Fruit fly (Drosophila melanogaster): Measurements from ENCODE around the gene CG10445.

CG10445 gene

DNA sequence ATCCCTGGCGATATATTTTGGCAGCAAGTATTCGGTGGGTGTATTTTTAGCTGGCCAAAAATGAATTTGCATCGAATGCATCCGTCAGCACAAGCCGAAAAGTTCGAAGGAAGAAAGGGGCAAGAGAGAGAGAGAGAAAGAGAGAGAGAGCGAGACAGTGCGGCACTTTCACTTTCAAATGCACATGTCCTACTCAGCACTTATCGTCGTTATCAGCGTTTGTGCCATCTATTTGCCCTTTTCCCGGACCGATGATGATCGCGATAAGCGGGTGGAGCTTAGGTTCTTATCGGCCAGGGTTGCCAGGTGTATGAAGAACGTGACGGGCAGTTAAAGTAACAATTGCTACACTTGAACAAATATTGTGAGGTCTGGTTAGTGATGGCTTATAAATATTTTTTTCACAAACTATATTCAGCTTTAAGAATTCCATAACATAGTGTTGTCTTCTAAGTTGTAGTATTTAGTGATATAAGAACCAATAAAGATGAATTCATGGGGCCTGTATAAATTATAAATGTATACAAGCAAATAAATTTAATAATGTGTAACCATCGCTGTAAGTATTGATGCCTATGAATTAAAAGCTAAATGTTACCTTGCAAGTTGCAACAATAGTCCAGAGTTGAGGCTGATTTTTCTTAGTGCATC lies 24.7 kb upstream of the CG10445 start:
- TF ChIP-seq CG15710 (tag; optimal IDR thresholded peaks at IDR 0.05) (peak; percentile 1), CG8301 (tag; optimal IDR thresholded peaks at IDR 0.05) (peak; percentile 5), CG14655 (GFP tag; optimal IDR thresholded peaks at IDR 0.05) (peak; percentile 39), rn (GFP tag; IDR thresholded peaks at IDR 0.05) (no peak), Ets98B (GFP tag; IDR thresholded peaks at IDR 0.05) (no peak), CG32121 (GFP tag; IDR thresholded peaks at IDR 0.05) (peak; percentile 26; the same call in 1 of the 2 replicates)

DNA sequence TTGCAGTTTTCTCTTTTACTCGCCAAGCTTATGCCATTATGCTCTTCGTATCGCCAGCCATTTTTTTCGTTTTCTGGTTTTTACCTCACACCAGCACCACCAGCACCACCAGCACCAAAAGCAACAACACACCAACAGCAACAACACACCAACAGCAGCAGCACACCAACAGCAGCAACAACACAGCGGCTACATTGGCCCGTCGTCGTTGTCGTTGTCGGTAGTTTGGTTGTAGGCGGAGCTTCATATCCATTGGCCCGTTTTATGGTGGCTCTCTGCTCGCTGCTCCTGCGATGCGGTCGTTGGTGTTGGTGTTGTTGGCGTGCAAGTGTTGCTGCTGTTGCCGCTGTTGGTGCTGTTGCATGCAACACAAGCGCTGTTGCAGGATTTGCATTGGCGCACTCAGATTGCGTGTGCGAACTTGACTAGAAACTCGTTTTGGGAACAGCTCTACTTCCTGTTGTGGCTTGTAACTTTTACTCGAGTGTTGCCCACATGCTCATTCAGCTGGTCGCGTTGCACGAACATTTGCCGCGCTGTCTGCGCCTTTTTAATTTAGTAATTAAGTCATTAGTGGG lies 16.8 kb upstream of the CG10445 start:
- no peak for TF ChIP-seq CG32121 (GFP tag; IDR thresholded peaks at IDR 0.05)
- TF ChIP-seq CG13204 (GFP tag; optimal IDR thresholded peaks at IDR 0.05): peak; percentile 30

DNA sequence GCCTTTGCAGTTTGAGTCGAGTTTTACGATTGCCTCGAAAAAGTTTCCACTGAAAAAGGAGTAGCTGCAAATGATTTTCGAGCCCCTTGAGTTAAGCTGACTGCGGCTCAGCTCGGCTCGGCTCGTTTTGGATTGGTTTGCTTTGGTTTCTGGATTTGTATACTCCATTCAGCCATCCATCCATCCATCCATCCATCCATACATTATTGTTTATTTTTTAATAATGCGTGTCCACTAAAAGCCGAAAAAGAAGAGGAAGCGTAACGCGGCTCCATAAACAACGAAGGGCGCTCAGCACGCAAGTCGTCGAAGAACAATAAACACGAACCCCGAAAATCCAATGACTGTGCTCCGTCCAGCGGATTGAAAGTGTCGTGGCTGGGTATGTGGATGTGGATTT lies 6.3 kb upstream of the CG10445 start:
- TF ChIP-seq Ets98B (GFP tag; IDR thresholded peaks at IDR 0.05) (no peak), gl (tag; optimal IDR thresholded peaks at IDR 0.05) (no peak), CG14655 (GFP tag; optimal IDR thresholded peaks at IDR 0.05) (no peak), CG8301 (tag; optimal IDR thresholded peaks at IDR 0.05) (no peak), CG8159 (tag; optimal IDR thresholded peaks at IDR 0.05) (no peak), CG9948 (tag; optimal IDR thresholded peaks at IDR 0.05) (no peak), CG34367 (tag; optimal IDR thresholded peaks at IDR 0.05) (no peak), CG13204 (GFP tag; optimal IDR thresholded peaks at IDR 0.05) (no peak), EcR (GFP tag; optimal IDR thresholded peaks at IDR 0.05) (no peak), CG4496 (GFP tag; IDR thresholded peaks at IDR 0.05) (no peak)

DNA sequence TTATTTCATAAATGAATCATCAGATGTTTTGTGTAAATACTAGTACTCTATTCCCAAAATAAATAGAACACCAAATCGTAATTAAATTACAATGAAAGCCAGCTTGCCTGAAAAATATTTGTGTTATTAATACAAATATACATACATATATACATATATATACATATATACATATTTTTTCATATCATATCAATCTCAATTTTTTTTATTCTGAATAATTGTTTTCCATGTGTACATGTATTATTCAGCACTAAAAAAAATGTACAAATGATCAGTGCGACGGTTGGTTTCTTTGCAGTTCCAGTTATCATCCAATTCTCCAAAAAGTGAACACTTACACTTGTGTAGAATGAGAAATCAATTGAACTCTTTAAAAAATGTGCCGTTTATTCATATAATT lies 6.5 kb downstream of the CG10445 start, which contains the start of gene kipf:
kipf (plus strand) TSS at position 301 of the 400 bp plus-strand sequence.
- TF ChIP-seq CG32121 (GFP tag; IDR thresholded peaks at IDR 0.05) (no peak), CG13204 (GFP tag; optimal IDR thresholded peaks at IDR 0.05) (no peak), D1 (tag; optimal IDR thresholded peaks at IDR 0.05) (no peak), rn (GFP tag; IDR thresholded peaks at IDR 0.05) (no peak), CG15710 (tag; optimal IDR thresholded peaks at IDR 0.05) (no peak), CG14655 (GFP tag; optimal IDR thresholded peaks at IDR 0.05) (no peak), EcR (GFP tag; optimal IDR thresholded peaks at IDR 0.05) (no peak), CG9948 (tag; optimal IDR thresholded peaks at IDR 0.05) (no peak), Pif1B (GFP tag; optimal IDR thresholded peaks at IDR 0.05) (no peak), CG17806 (tag; optimal IDR thresholded peaks at IDR 0.05) (no peak), gl (tag; optimal IDR thresholded peaks at IDR 0.05) (no peak), CG4496 (GFP tag; IDR thresholded peaks at IDR 0.05) (no peak), CG8301 (tag; optimal IDR thresholded peaks at IDR 0.05) (no peak), Pif1A (GFP tag; optimal IDR thresholded peaks at IDR 0.05) (no peak), CG34367 (tag; optimal IDR thresholded peaks at IDR 0.05) (no peak), Ets98B (GFP tag; IDR thresholded peaks at IDR 0.05) (no peak), CG10348 (GFP tag; IDR thresholded peaks at IDR 0.05) (no peak), CG8159 (tag; optimal IDR thresholded peaks at IDR 0.05) (no peak)

DNA sequence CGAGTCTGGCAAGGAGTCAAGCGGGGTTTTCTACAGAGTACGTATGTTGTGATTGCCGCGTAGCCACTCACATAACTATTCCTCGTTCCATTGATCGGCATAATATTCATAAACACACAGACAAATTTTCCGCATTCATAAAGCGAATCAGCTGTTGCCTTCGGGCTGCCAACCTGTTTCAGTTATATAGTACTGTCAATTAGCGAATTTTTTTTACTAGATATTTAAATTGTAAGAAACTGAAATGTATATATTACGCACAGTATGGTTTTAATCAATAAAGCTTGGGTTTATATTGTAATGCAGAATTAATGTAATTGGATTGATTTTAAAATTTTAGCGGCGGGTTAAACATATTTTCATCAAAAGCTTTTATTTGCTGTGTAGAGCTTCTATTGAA lies 7.0 kb downstream of the CG10445 start, which contains the start of gene Rfk:
Rfk (minus strand) TSS at position 152 of the 400 bp plus-strand sequence.
- TF ChIP-seq Pif1A (GFP tag; optimal IDR thresholded peaks at IDR 0.05) (no peak), CG15710 (tag; optimal IDR thresholded peaks at IDR 0.05) (no peak), CG9948 (tag; optimal IDR thresholded peaks at IDR 0.05) (no peak), Pif1B (GFP tag; optimal IDR thresholded peaks at IDR 0.05) (no peak), Ets98B (GFP tag; IDR thresholded peaks at IDR 0.05) (no peak), rn (GFP tag; IDR thresholded peaks at IDR 0.05) (no peak), CG17806 (tag; optimal IDR thresholded peaks at IDR 0.05) (no peak), CG34367 (tag; optimal IDR thresholded peaks at IDR 0.05) (no peak), CG8159 (tag; optimal IDR thresholded peaks at IDR 0.05) (no peak), CG32121 (GFP tag; IDR thresholded peaks at IDR 0.05) (no peak), Snoo (tag; optimal IDR thresholded peaks at IDR 0.05) (no peak), CG4496 (GFP tag; IDR thresholded peaks at IDR 0.05) (no peak), CG10348 (GFP tag; IDR thresholded peaks at IDR 0.05) (no peak), gl (tag; optimal IDR thresholded peaks at IDR 0.05) (no peak), CG8301 (tag; optimal IDR thresholded peaks at IDR 0.05) (no peak), D1 (tag; optimal IDR thresholded peaks at IDR 0.05) (no peak), CG14655 (GFP tag; optimal IDR thresholded peaks at IDR 0.05) (no peak), CG13204 (GFP tag; optimal IDR thresholded peaks at IDR 0.05) (no peak), EcR (GFP tag; optimal IDR thresholded peaks at IDR 0.05) (no peak), CG12605 (GFP tag; IDR thresholded peaks at IDR 0.05) (no peak)

DNA sequence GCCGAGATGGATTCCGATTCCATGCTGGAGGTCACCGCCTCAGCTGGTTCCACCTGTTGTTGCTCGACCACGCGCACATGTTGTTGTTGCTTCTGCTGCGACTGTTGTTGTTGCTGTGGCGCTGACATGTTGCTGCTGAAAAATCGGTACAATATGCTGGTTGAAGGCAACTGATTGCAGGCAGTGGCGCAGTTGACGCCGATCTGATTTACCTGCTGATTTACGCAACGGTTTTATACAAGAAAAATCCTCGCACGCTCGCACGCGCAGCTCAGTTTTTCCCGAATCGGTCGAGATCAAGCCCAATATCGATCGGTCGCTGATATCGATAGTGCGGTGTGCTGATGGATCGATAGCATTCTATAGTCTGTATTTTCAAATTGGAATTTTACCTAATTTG lies 8.6 kb downstream of the CG10445 start, which contains the start of gene Prat:
Prat (minus strand) TSS at position 298 of the 400 bp plus-strand sequence.
- TF ChIP-seq CG4496 (GFP tag; IDR thresholded peaks at IDR 0.05): peak; percentile 37; the same call in 1 of the 3 replicates
- no peak for TF ChIP-seq Snoo (tag; optimal IDR thresholded peaks at IDR 0.05)
- TF ChIP-seq EcR (GFP tag; optimal IDR thresholded peaks at IDR 0.05): peak; percentile 35

DNA sequence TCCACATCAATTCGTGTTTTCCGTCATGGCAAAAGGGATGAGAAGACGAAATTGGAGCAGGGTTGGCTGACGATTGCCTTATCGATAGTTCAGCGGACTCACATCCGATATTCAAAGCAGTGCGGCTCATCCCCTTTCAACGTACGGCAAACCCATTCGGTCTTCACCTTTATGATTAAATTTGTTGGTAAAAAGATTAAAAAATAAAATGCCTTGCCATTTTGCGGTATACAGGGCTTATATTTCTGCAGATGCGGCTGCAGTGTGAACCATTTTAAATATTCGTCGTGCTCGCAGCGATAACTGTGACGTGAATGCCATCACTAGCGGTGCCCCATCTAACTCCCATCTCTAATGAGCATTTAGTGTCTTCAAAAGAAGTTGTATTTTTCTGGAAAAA lies 12.8 kb downstream of the CG10445 start, which contains the start of the genes Taf7 and EMC1:
Taf7 (plus strand) TSS at position 23 of the 400 bp plus-strand sequence.
EMC1 (minus strand) TSS at position 53 of the 400 bp plus-strand sequence.
- TF ChIP-seq EcR (GFP tag; optimal IDR thresholded peaks at IDR 0.05) (peak; percentile 7), CG14655 (GFP tag; optimal IDR thresholded peaks at IDR 0.05) (no peak)
